Worm (Caenorhabditis elegans) whole organism, young adult: ENCODE measurements around the gene F13B12.1.

Source experiments
- F55B11.4 ChIP-seq: sonication (generic microtip); optimal IDR thresholded peaks from 2 replicates; lab custom pipeline; 2016; ENCODE audit warnings: missing compliant biosample characterization, missing genetic modification characterization, borderline replicate concordance; ENCODE audit not compliant: insufficient read depth
- T26A5.8 ChIP-seq: sonication (generic microtip); optimal IDR thresholded peaks from 2 replicates; lab custom pipeline; 2016; ENCODE audit warnings: missing genetic modification characterization, missing compliant biosample characterization
- ama-1 ChIP-seq, 3 experiments: fragments of 150-350 bp in 1 of 3; sonication (generic microtip) in 2 of 3; optimal IDR thresholded peaks; 2 replicates each; lab custom pipeline; 2014 to 2018; ENCODE audit warnings: missing biosample characterization in 2 of 3, missing genetic modification characterization in 2 of 3, missing genetic modification reagents in 2 of 3
- egl-44 ChIP-seq: fragments of 200-800 bp; sonication (Bioruptor generic); IDR thresholded peaks from 2 replicates; pipeline ENCODE4 v1.3.6; 2022; ENCODE audit warnings: missing genetic modification reagents, missing genetic modification characterization, missing compliant biosample characterization
- lsl-1 ChIP-seq: fragments of 200-800 bp; sonication (Bioruptor generic); optimal IDR thresholded peaks from 2 replicates; lab custom pipeline; 2018; ENCODE audit warnings: mild to moderate bottlenecking, missing genetic modification characterization, moderate library complexity, missing compliant biosample characterization
- nhr-27 ChIP-seq: fragments of 200-800 bp; sonication (Bioruptor generic); optimal IDR thresholded peaks from 2 replicates; lab custom pipeline; 2018; ENCODE audit warnings: mild to moderate bottlenecking, missing genetic modification characterization, moderate library complexity, missing compliant biosample characterization
- rcor-1 ChIP-seq: fragments of 200-800 bp; sonication (Bioruptor generic); IDR thresholded peaks from 2 replicates; pipeline ENCODE4 v1.3.6; 2022; ENCODE audit warnings: missing genetic modification reagents, missing genetic modification characterization, missing compliant biosample characterization
- sdz-38 ChIP-seq: sonication (generic microtip); optimal IDR thresholded peaks from 2 replicates; lab custom pipeline; 2016; ENCODE audit warnings: missing genotype, missing genetic modification characterization, missing compliant biosample characterization

- TF ChIP-seq egl-44 (GFP tag; lab: Robert Waterston, UW) (0 out of 2 replicates have a peak, but pooled peaks have one; percentile 14), F55B11.4 (tag; lab: Kevin White, UChicago) (no peak), ama-1 (optimal IDR thresholded peaks at IDR 0.05; lab: Kevin White, UChicago) (no peak), ama-1 (GFP tag; optimal IDR thresholded peaks at IDR 0.05; lab: Kevin White, UChicago) (no peak), rcor-1 (no peak), nhr-27 (tag; lab: Kevin White, UChicago) (no peak), lsl-1 (GFP tag; lab: Kevin White, UChicago) (no peak), sdz-38 (tag; lab: Kevin White, UChicago) (no peak), T26A5.8 (no peak)
Observed at ce11 chrIV:10463127-10463526, 38.7 kb upstream of the F13B12.1 start.
